Worm (Caenorhabditis elegans): ENCODE data around the gene F43B10.1.

F43B10.1 gene

ce11 chrX:16662723-16663122, at the start of gene F43B10.1:
TSS of gene F43B10.1 (minus strand) at chrX:16662823.
- TF ChIP-seq saeg-2 (GFP tag; IDR thresholded peaks at IDR 0.05) (no peak), unc-62 (GFP tag; optimal IDR thresholded peaks at IDR 0.05 in 1 of 2) (peak in 1 of 2 experiments; percentile 71), unc-62 (tag; optimal IDR thresholded peaks at IDR 0.05) (no peak), dmd-8 (GFP tag; IDR thresholded peaks at IDR 0.05) (no peak), mdl-1 (tag; optimal IDR thresholded peaks at IDR 0.05) (no peak), mes-2 (tag; optimal IDR thresholded peaks at IDR 0.05; ENCODE audit: poor library complexity, severe bottlenecking) (no peak), hlh-30 (tag; optimal IDR thresholded peaks at IDR 0.05; ENCODE audit: insufficient read depth) (no peak), F10B5.3 (tag; optimal IDR thresholded peaks at IDR 0.05) (no peak)

DNA sequence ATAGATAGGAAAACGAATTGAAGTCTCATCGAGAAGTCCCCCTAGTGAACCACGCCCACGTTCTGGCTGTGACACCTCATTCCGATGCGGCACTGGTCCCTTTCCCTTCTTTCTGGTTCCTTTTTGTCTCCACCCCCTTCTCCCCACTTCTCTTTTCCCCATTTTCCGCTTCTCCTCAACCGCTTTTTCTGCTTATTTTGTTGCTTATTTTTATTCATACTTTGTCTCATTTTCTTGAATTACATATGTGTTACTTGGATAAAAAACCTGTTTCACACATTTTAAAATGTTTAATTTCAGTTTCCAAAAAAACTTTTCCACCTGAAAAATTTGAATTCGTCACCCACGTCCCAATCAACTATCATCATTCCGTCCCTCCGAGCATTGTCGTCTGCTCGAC, 48.8 kb upstream of the F43B10.1 start, which contains the start of gene lgc-53:
lgc-53 (plus strand) TSS at position 301 of the 400 bp plus-strand sequence.
- TF ChIP-seq ztf-7 (tag; optimal IDR thresholded peaks at IDR 0.05): no peak
- no peak for TF ChIP-seq tag-97 (GFP tag; IDR thresholded peaks at IDR 0.05)

- TF ChIP-seq nhr-111 (GFP tag; optimal IDR thresholded peaks at IDR 0.05): no peak
- peak; percentile 94 for TF ChIP-seq aha-1 (tag)
These were observed 43.0 kb upstream of the F43B10.1 start for ce11 chrX:16705607-16706006.

ce11 chrX:16704086-16704485, 41.5 kb upstream of the F43B10.1 start:
- TF ChIP-seq hlh-11 (tag; optimal IDR thresholded peaks at IDR 0.05) (peak; percentile 33), set-16 (GFP tag; IDR thresholded peaks at IDR 0.05) (no peak), unc-62 (GFP tag; optimal IDR thresholded peaks at IDR 0.05 in 1 of 2) (peak in 1 of 2 experiments; percentile 63), unc-62 (tag; optimal IDR thresholded peaks at IDR 0.05) (no peak), duxl-1 (tag; optimal IDR thresholded peaks at IDR 0.05; ENCODE audit: poor library complexity) (no peak), unc-130 (GFP tag; optimal IDR thresholded peaks at IDR 0.05) (no peak), nhr-237 (tag; optimal IDR thresholded peaks at IDR 0.05) (no peak), zfp-2 (tag; optimal IDR thresholded peaks at IDR 0.05) (no peak), nhr-48 (tag; optimal IDR thresholded peaks at IDR 0.05) (no peak), F49E8.2 (tag; optimal IDR thresholded peaks at IDR 0.05; ENCODE audit: borderline replicate concordance) (no peak), lin-1 (GFP tag; IDR thresholded peaks at IDR 0.05) (no peak), lin-39 (tag; optimal IDR thresholded peaks at IDR 0.05) (no peak), lin-29 (GFP tag; IDR thresholded peaks at IDR 0.05) (no peak), ztf-7 (tag; optimal IDR thresholded peaks at IDR 0.05) (no peak), ctbp-1 (GFP tag; IDR thresholded peaks at IDR 0.05) (no peak), rbr-2 (tag; optimal IDR thresholded peaks at IDR 0.05) (peak; percentile 5), ama-1 (optimal IDR thresholded peaks at IDR 0.05) (no peak), T20F7.1 (GFP tag; optimal IDR thresholded peaks at IDR 0.05) (no peak), hmg-1.1 (GFP tag; IDR thresholded peaks at IDR 0.05) (peak; percentile 49), hlh-30 (tag; optimal IDR thresholded peaks at IDR 0.05; ENCODE audit: insufficient read depth) (peak; percentile 8), pha-4 (GFP tag; IDR thresholded peaks at IDR 0.05) (no peak), pha-4 (tag; optimal IDR thresholded peaks at IDR 0.05) (no peak), ces-1 (GFP tag; optimal IDR thresholded peaks at IDR 0.05) (no peak), dve-1 (tag; optimal IDR thresholded peaks at IDR 0.05; ENCODE audit: insufficient read depth) (peak; percentile 47), ztf-11 (tag; optimal IDR thresholded peaks at IDR 0.05) (no peak), ceh-82 (tag; optimal IDR thresholded peaks at IDR 0.05) (no peak)

- TF ChIP-seq unc-62 (GFP tag; optimal IDR thresholded peaks at IDR 0.05 in 1 of 2): peak in 1 of 2 experiments; percentile 93
- no peak for TF ChIP-seq unc-62 (tag; optimal IDR thresholded peaks at IDR 0.05)
- TF ChIP-seq mep-1 (tag; optimal IDR thresholded peaks at IDR 0.05): no peak
These were observed 39.6 kb upstream of the F43B10.1 start, which contains the start of gene F22H10.1 for ce11 chrX:16702232-16702631. TSS of gene F22H10.1 (plus strand) at chrX:16702442.

Measured in whole organism, L4 larva.